Worm (Caenorhabditis elegans): ENCODE data around the gene upp-1.

- no peak for TF ChIP-seq nhr-76 (tag; optimal IDR thresholded peaks at IDR 0.05)
- no peak for TF ChIP-seq unc-62 (GFP tag; optimal IDR thresholded peaks at IDR 0.05)
- no peak for TF ChIP-seq pha-4 (tag; optimal IDR thresholded peaks at IDR 0.05)
- TF ChIP-seq ztf-4 (tag; optimal IDR thresholded peaks at IDR 0.05): no peak
- no peak for TF ChIP-seq pqm-1 (tag; optimal IDR thresholded peaks at IDR 0.05)
- peak; percentile 89 for TF ChIP-seq elt-1 (tag; optimal IDR thresholded peaks at IDR 0.05)
- TF ChIP-seq egl-27 (tag; optimal IDR thresholded peaks at IDR 0.05): no peak
- TF ChIP-seq lin-15B (tag; optimal IDR thresholded peaks at IDR 0.05): no peak
- no peak for TF ChIP-seq aly-2 (tag; optimal IDR thresholded peaks at IDR 0.05)
- TF ChIP-seq ama-1 (optimal IDR thresholded peaks at IDR 0.05): no peak
- no peak for TF ChIP-seq elt-2 (tag; optimal IDR thresholded peaks at IDR 0.05)
- no peak for TF ChIP-seq elt-3 (tag; optimal IDR thresholded peaks at IDR 0.05)
- TF ChIP-seq R02D3.7 (tag; optimal IDR thresholded peaks at IDR 0.05): no peak
Observed at ce11 chrIII:7645075-7645474, 2.2 kb upstream of the upp-1 start.
